Worm (Caenorhabditis elegans) whole organism, L2 larva: ENCODE results near the gene npr-27.

Experiments used
- C34F6.9 ChIP-seq: fragments of 150-350 bp; optimal IDR thresholded peaks from 2 replicates; lab custom pipeline; 2014; ENCODE audit warnings: missing biosample characterization, missing genetic modification characterization
- R02D3.7 ChIP-seq: fragments of 150-350 bp; optimal IDR thresholded peaks from 2 replicates; lab custom pipeline; 2014; ENCODE audit warnings: missing biosample characterization, missing genetic modification characterization
- ZK546.5 ChIP-seq: sonication (generic microtip); optimal IDR thresholded peaks from 2 replicates; lab custom pipeline; 2017; ENCODE audit warnings: missing biosample characterization, missing genetic modification characterization
- alr-1 ChIP-seq: fragments of 150-350 bp; optimal IDR thresholded peaks from 2 replicates; lab custom pipeline; 2014; ENCODE audit warnings: missing biosample characterization, missing genetic modification characterization
- blmp-1 ChIP-seq: sonication (generic microtip); optimal IDR thresholded peaks from 2 replicates; lab custom pipeline; 2017; ENCODE audit warnings: missing genetic modification characterization, mild to moderate bottlenecking, missing compliant biosample characterization, antibody characterized with exemption, moderate library complexity; ENCODE audit not compliant: insufficient read depth
- ceh-82 ChIP-seq: fragments of 150-350 bp; optimal IDR thresholded peaks from 2 replicates; lab custom pipeline; 2014; ENCODE audit warnings: missing biosample characterization, missing genetic modification characterization
- dmd-4 ChIP-seq: sonication (generic microtip); optimal IDR thresholded peaks from 2 replicates; lab custom pipeline; 2017; ENCODE audit warnings: missing biosample characterization, missing genetic modification characterization
- egl-27 ChIP-seq: sonication (generic microtip); optimal IDR thresholded peaks from 3 replicates; lab custom pipeline; 2017; ENCODE audit warnings: missing biosample characterization, missing genetic modification reagents, missing genetic modification characterization
- elt-1 ChIP-seq: fragments of 150-350 bp; optimal IDR thresholded peaks from 2 replicates; lab custom pipeline; 2014; ENCODE audit warnings: missing biosample characterization, missing genetic modification characterization
- elt-3 ChIP-seq: sonication (generic microtip); optimal IDR thresholded peaks from 2 replicates; lab custom pipeline; 2017; ENCODE audit warnings: missing biosample characterization, missing genetic modification characterization
- fos-1 ChIP-seq: fragments of 150-350 bp; optimal IDR thresholded peaks from 2 replicates; lab custom pipeline; 2014; ENCODE audit warnings: missing biosample characterization, missing genetic modification characterization
- gmeb-1 ChIP-seq: fragments of 150-350 bp; optimal IDR thresholded peaks from 2 replicates; lab custom pipeline; 2014; ENCODE audit warnings: missing biosample characterization, missing genetic modification characterization
- lin-11 ChIP-seq: fragments of 150-350 bp; sonication (generic microtip); optimal IDR thresholded peaks from 2 replicates; lab custom pipeline; 2014; ENCODE audit warnings: missing biosample characterization, missing genetic modification characterization, inconsistent platforms, mixed read lengths
- lin-13 ChIP-seq: fragments of 150-350 bp; optimal IDR thresholded peaks from 2 replicates; lab custom pipeline; 2014; ENCODE audit warnings: missing biosample characterization, missing genetic modification reagents, missing genetic modification characterization
- lin-39 ChIP-seq: fragments of 150-350 bp; optimal IDR thresholded peaks from 2 replicates; lab custom pipeline; 2014; ENCODE audit warnings: missing biosample characterization, missing genetic modification reagents, missing genetic modification characterization
- lsy-2 ChIP-seq, 2 experiments: fragments of 150-350 bp in 1 of 2; sonication (generic microtip) in 1 of 2; optimal IDR thresholded peaks; 2 replicates each; lab custom pipeline; 2014 to 2017; ENCODE audit warnings: missing biosample characterization in 2 of 2, missing genetic modification characterization in 2 of 2
- mdl-1 ChIP-seq, 2 experiments: fragments of 150-350 bp in 1 of 2; sonication (generic microtip) in 1 of 2; optimal IDR thresholded peaks; 2 replicates each; lab custom pipeline; 2017; ENCODE audit warnings: missing biosample characterization in 2 of 2, missing genetic modification characterization in 2 of 2
- nhr-12 ChIP-seq: fragments of 150-350 bp; optimal IDR thresholded peaks from 2 replicates; lab custom pipeline; 2014; ENCODE audit warnings: missing biosample characterization, missing genetic modification characterization
- nhr-129 ChIP-seq: fragments of 150-350 bp; optimal IDR thresholded peaks from 2 replicates; lab custom pipeline; 2014; ENCODE audit warnings: missing biosample characterization, missing genetic modification characterization
- nhr-21 ChIP-seq: fragments of 150-350 bp; optimal IDR thresholded peaks from 2 replicates; lab custom pipeline; 2014; ENCODE audit warnings: missing biosample characterization, missing genetic modification characterization
- nhr-23 ChIP-seq: fragments of 150-350 bp; optimal IDR thresholded peaks from 2 replicates; lab custom pipeline; 2014; ENCODE audit warnings: missing biosample characterization, missing genetic modification reagents, missing genetic modification characterization
- nhr-237 ChIP-seq: fragments of 150-350 bp; optimal IDR thresholded peaks from 2 replicates; lab custom pipeline; 2014; ENCODE audit warnings: missing biosample characterization, missing genetic modification characterization
- nhr-25 ChIP-seq: fragments of 150-350 bp; sonication (generic microtip); optimal IDR thresholded peaks from 3 replicates; lab custom pipeline; 2014; ENCODE audit warnings: missing biosample characterization, missing genetic modification characterization
- nhr-6 ChIP-seq: fragments of 150-350 bp; optimal IDR thresholded peaks from 2 replicates; lab custom pipeline; 2014; ENCODE audit warnings: missing biosample characterization, missing genetic modification characterization
- peb-1 ChIP-seq: fragments of 150-350 bp; optimal IDR thresholded peaks from 2 replicates; lab custom pipeline; 2014; ENCODE audit warnings: missing biosample characterization, missing genetic modification characterization
- sem-4 ChIP-seq: fragments of 150-350 bp; optimal IDR thresholded peaks from 2 replicates; lab custom pipeline; 2014; ENCODE audit warnings: missing biosample characterization, missing genetic modification reagents, missing genetic modification characterization
- skn-1 ChIP-seq: sonication (generic microtip); optimal IDR thresholded peaks from 2 replicates; lab custom pipeline; 2017; ENCODE audit warnings: missing biosample characterization, missing genetic modification characterization
- sma-9 ChIP-seq, 2 experiments: fragments of 150-350 bp in 1 of 2; sonication (generic microtip) in 1 of 2; optimal IDR thresholded peaks; 2 replicates each; lab custom pipeline; 2014 to 2016; ENCODE audit warnings: missing genetic modification characterization in 2 of 2, mild to moderate bottlenecking in 1 of 2, missing biosample characterization in 1 of 2, missing compliant biosample characterization in 1 of 2, missing genetic modification reagents in 1 of 2, moderate library complexity in 1 of 2
- unc-39 ChIP-seq: fragments of 150-350 bp; optimal IDR thresholded peaks from 2 replicates; lab custom pipeline; 2014; ENCODE audit warnings: missing biosample characterization, missing genetic modification characterization
- unc-55 ChIP-seq: fragments of 150-350 bp; sonication (generic microtip); optimal IDR thresholded peaks from 3 replicates; lab custom pipeline; 2014; ENCODE audit warnings: missing biosample characterization, missing genetic modification reagents, missing genetic modification characterization
- ztf-1 ChIP-seq: fragments of 200-800 bp; sonication (Bioruptor generic); conservative IDR thresholded peaks from 2 replicates; pipeline ENCODE4 v1.3.6; 2022; ENCODE audit warnings: missing genetic modification characterization, missing compliant biosample characterization

The npr-27 gene

ce11 chrIV:7305325-7305724, at the start of gene npr-27:
Gene npr-27 (plus strand): TSS chrIV:7305625.
- TF ChIP-seq lsy-2 (tag; optimal IDR thresholded peaks at IDR 0.05; lab: Kevin White, UChicago) (no peak), R02D3.7 (tag; lab: Kevin White, UChicago) (no peak), C34F6.9 (no peak), egl-27 (tag; lab: Kevin White, UChicago) (no peak), nhr-237 (tag; lab: Kevin White, UChicago) (no peak), nhr-25 (tag; lab: Kevin White, UChicago) (no peak)

- peak; percentile 77 for TF ChIP-seq sma-9 (GFP tag; optimal IDR thresholded peaks at IDR 0.05; lab: Kevin White, UChicago)
- TF ChIP-seq sma-9 (tag; optimal IDR thresholded peaks at IDR 0.05; lab: Kevin White, UChicago): no peak
- no peak for TF ChIP-seq ceh-82
- TF ChIP-seq blmp-1 (tag; lab: Kevin White, UChicago): no peak
- peak; percentile 71 for TF ChIP-seq fos-1 (tag; lab: Kevin White, UChicago)
- no peak for TF ChIP-seq dmd-4 (tag; lab: Kevin White, UChicago)
- TF ChIP-seq unc-55: peak; percentile 59
- TF ChIP-seq egl-27 (tag; lab: Kevin White, UChicago): peak; percentile 32
- TF ChIP-seq mdl-1 (tag; optimal IDR thresholded peaks at IDR 0.05; lab: Kevin White, UChicago): peak in 1 of 2 experiments; percentile 10
- peak; percentile 44 for TF ChIP-seq gmeb-1
Measured at ce11 chrIV:7258253-7258652, 47.2 kb upstream of the npr-27 start, which contains the start of gene C06E4.6. Gene C06E4.6 (minus strand): TSS chrIV:7258303.

- peak; percentile 73 for TF ChIP-seq sma-9 (GFP tag; optimal IDR thresholded peaks at IDR 0.05; lab: Kevin White, UChicago)
- no peak for TF ChIP-seq sma-9 (tag; optimal IDR thresholded peaks at IDR 0.05; lab: Kevin White, UChicago)
- peak; percentile 23 for TF ChIP-seq unc-55
- no peak for TF ChIP-seq lin-11
- TF ChIP-seq nhr-237 (tag; lab: Kevin White, UChicago): no peak
- peak; percentile 22 for TF ChIP-seq fos-1 (tag; lab: Kevin White, UChicago)
- peak; percentile 47 for TF ChIP-seq skn-1 (tag; lab: Kevin White, UChicago)
- TF ChIP-seq dmd-4 (tag; lab: Kevin White, UChicago): no peak
- TF ChIP-seq lin-39 (tag; lab: Kevin White, UChicago): no peak
- no peak for TF ChIP-seq elt-1 (tag; lab: Kevin White, UChicago)
- TF ChIP-seq nhr-21 (tag; lab: Kevin White, UChicago): no peak
- no peak for TF ChIP-seq alr-1 (tag; lab: Kevin White, UChicago)
- no peak for TF ChIP-seq nhr-12 (tag; lab: Kevin White, UChicago)
- no peak for TF ChIP-seq peb-1 (tag; lab: Kevin White, UChicago)
- no peak for TF ChIP-seq gmeb-1
Measured at ce11 chrIV:7260587-7260986, 44.8 kb upstream of the npr-27 start, which contains the start of gene C06E4.3. Gene C06E4.3 (plus strand): TSS chrIV:7260875.

DNA sequence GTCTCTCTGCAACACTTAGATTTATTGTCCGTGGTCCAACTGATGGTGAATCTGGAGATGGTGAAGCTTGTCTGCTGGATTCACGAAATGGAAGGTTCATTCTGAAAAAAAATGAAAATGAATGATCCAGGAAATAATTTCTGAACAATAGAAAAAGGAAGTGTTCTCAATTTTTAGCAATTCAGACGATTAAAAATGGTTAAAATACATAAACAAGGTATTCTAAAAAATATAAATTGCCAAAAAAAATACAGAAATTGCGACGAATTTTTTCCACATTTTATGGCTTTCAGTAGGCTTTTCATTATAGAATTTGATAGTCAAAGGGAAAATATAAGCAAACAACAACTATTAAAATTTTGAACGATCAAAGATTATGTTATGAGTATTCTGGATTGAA, 42.3 kb upstream of the npr-27 start, which contains the start of gene glb-2:
glb-2 (minus strand) TSS at position 101 of the 400 bp plus-strand sequence.
- TF ChIP-seq lin-39 (tag; lab: Kevin White, UChicago) (no peak), C34F6.9 (no peak), nhr-6 (tag; lab: Kevin White, UChicago) (no peak), alr-1 (tag; lab: Kevin White, UChicago) (no peak), ZK546.5 (tag; lab: Kevin White, UChicago) (no peak), ztf-1 (GFP tag; lab: Robert Waterston, UW) (no peak), nhr-25 (tag; lab: Kevin White, UChicago) (no peak), lin-13 (GFP tag; lab: Kevin White, UChicago) (no peak), nhr-23 (tag; lab: Kevin White, UChicago) (no peak), lsy-2 (tag; optimal IDR thresholded peaks at IDR 0.05; lab: Kevin White, UChicago) (no peak), nhr-237 (tag; lab: Kevin White, UChicago) (no peak), elt-3 (tag; lab: Kevin White, UChicago) (no peak), elt-1 (tag; lab: Kevin White, UChicago) (no peak), R02D3.7 (tag; lab: Kevin White, UChicago) (no peak), unc-39 (no peak), sem-4 (tag; lab: Kevin White, UChicago) (no peak), unc-55 (no peak), egl-27 (tag; lab: Kevin White, UChicago) (no peak)

DNA sequence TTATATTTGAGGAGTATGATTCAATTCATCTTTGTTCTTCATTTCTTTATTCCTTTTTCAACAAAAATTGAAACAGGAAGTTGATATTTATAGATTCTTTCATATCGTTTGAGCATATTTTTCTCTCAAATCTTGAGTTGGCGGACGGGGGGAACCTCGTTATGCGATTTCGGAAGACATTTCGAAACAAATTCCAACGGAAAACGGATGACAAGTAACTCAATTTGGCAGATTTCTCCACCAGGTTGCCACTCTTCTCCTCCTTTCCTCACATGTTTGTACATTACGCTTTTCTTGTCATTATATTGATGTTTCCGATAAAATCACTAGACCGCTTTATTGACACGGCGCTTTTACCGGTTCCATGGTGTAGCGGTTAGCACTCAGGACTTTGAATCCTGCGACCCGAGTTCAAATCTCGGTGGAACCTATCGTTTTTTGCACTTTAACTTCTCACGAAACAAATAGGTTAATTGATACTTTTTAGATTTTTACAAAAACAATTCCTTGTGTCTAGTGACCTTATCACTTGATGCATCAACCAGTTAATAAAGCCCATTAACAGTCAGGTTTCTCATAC, 30.4 kb upstream of the npr-27 start:
- TF ChIP-seq nhr-129 (tag; lab: Kevin White, UChicago) (peak; percentile 39), fos-1 (tag; lab: Kevin White, UChicago) (peak; percentile 21), ZK546.5 (tag; lab: Kevin White, UChicago) (no peak)
